Worm (Caenorhabditis elegans): Measurements from ENCODE around the gene Y55F3BR.2.

DNA sequence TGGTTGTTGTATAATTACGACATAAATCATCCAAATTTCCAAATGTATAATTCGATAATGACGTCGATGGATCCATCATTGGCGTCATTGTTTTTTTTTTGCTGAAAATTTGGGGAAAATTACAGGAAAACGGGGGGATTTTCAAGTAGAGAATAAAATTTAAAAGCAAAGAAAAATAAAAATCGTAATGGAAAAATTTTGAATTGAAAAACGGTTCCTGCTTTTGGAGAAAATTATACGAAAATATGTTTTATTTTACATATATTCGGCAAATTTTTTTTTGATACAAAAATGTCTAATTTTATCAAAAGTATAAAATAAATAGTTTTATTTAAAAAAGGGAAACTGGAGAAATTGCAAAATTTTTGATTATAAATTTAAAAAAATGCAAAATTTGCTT lies 33.9 kb upstream of the Y55F3BR.2 start, which contains the start of gene zipt-15:
- no peak for TF ChIP-seq lin-29 (GFP tag; IDR thresholded peaks at IDR 0.05)
- no peak for TF ChIP-seq Y75B8A.6 (GFP tag; IDR thresholded peaks at IDR 0.05)
- no peak for TF ChIP-seq duxl-1 (tag; optimal IDR thresholded peaks at IDR 0.05; ENCODE audit: poor library complexity)
- TF ChIP-seq nhr-25 (tag; optimal IDR thresholded peaks at IDR 0.05; ENCODE audit: borderline replicate concordance, insufficient read depth): no peak
- no peak for TF ChIP-seq dmd-9 (GFP tag; IDR thresholded peaks at IDR 0.05)
- TF ChIP-seq pqm-1 (tag; optimal IDR thresholded peaks at IDR 0.05): no peak
- TF ChIP-seq set-16 (GFP tag; IDR thresholded peaks at IDR 0.05): no peak
- no peak for TF ChIP-seq ceh-82 (tag; optimal IDR thresholded peaks at IDR 0.05)
- TF ChIP-seq hlh-11 (tag; optimal IDR thresholded peaks at IDR 0.05): no peak
- no peak for TF ChIP-seq nhr-76 (tag; optimal IDR thresholded peaks at IDR 0.05)
- no peak for TF ChIP-seq lin-39 (tag; optimal IDR thresholded peaks at IDR 0.05)

Measured in whole organism, L4 larva.